Fruit fly (Drosophila melanogaster): ENCODE data around the gene CG13284.

dm6 chr2L:16885347-16885746 is 36.8 kb upstream of the CG13284 start:
- TF ChIP-seq zfh2 (GFP tag; optimal IDR thresholded peaks at IDR 0.05): no peak
- no peak for TF ChIP-seq salm (tag; optimal IDR thresholded peaks at IDR 0.05)
- no peak for TF ChIP-seq cwo (GFP tag; optimal IDR thresholded peaks at IDR 0.05)
- TF ChIP-seq kay (GFP tag; optimal IDR thresholded peaks at IDR 0.05): no peak
- no peak for TF ChIP-seq sob (GFP tag; IDR thresholded peaks at IDR 0.05)
- TF ChIP-seq Antp (GFP tag; optimal IDR thresholded peaks at IDR 0.05): no peak
